Fruit fly (Drosophila melanogaster): ENCODE measurements around the gene Taf10.

Gene Taf10

DNA sequence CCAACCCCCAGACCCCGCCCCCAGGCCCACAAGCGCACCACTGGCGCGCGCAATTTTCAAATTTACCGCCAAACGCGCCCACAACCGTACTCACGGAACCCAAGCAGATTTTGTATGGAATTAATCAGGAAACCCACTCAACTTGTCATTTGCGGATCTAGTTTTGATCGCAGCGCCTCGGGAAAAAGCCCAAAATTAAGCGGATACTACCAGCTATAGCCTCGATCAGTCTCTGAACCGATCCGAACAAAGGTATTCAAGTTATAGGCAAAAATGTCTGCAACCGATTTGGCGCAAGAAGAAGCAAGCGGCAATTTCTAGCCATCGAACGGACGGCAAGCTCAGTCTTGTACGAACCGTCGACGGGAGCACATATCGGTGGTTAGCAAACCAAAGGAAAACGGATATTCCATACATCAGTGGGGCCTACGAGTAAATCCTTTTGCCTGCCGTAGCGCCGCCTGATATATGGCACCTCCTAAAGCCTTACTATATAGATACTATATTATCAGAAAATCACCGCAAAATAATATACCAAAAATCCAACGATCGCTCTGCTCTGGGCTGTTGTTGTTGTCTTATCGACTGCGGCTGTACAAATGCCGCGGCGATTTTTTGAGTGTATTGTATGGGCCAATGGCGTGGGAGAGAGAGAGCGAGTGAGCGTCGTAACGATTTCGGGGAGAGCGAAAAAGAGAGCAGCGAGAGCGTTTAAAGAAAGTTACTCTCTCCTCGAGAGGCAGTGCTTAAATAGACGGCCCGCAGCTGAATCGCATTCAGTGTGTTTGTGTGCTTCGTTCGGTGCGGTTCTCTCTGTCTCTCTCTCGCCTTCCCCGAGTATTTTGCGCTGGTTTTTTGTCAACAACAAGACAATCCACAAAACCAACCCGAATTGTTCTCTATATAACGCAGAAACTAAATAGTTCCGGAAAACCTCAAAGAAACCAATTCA lies 15.0 kb upstream of the Taf10 start, which contains the start of gene Pgk (continued):
- TF ChIP-seq CG31627 (GFP tag; optimal IDR thresholded peaks at IDR 0.05) (peak; percentile 32), topi (GFP tag; optimal IDR thresholded peaks at IDR 0.05) (peak; percentile 72), fd59A (GFP tag; optimal IDR thresholded peaks at IDR 0.05) (peak; percentile 7), spab (GFP tag; optimal IDR thresholded peaks at IDR 0.05) (peak; percentile 41), Sox15 (GFP tag; optimal IDR thresholded peaks at IDR 0.05) (no peak), Lpt (GFP tag; optimal IDR thresholded peaks at IDR 0.05) (peak; percentile 82), dac (GFP tag; optimal IDR thresholded peaks at IDR 0.05) (peak; percentile 46), cyc (GFP tag; optimal IDR thresholded peaks at IDR 0.05) (peak; percentile 40), CG9139 (GFP tag; optimal IDR thresholded peaks at IDR 0.05) (peak; percentile 78), esn (GFP tag; optimal IDR thresholded peaks at IDR 0.05) (peak; percentile 74), Hr39 (GFP tag; optimal IDR thresholded peaks at IDR 0.05) (peak; percentile 49), CG10669 (GFP tag; optimal IDR thresholded peaks at IDR 0.05) (peak; percentile 41), Eip93F (GFP tag; optimal IDR thresholded peaks at IDR 0.05) (peak; percentile 67), CG3919 (GFP tag; optimal IDR thresholded peaks at IDR 0.05) (peak; percentile 32), CG11762 (GFP tag; optimal IDR thresholded peaks at IDR 0.05; ENCODE audit: insufficient read depth) (peak; percentile 47), CG8119 (GFP tag; IDR thresholded peaks at IDR 0.05) (no peak), CG6854 (GFP tag; optimal IDR thresholded peaks at IDR 0.05) (peak; percentile 93), achi (GFP tag; optimal IDR thresholded peaks at IDR 0.05) (peak; percentile 48), Blimp-1 (GFP tag; optimal IDR thresholded peaks at IDR 0.05) (no peak), CG6792 (GFP tag; optimal IDR thresholded peaks at IDR 0.05) (peak; percentile 44), CG4318 (GFP tag; optimal IDR thresholded peaks at IDR 0.05) (peak; percentile 12), Eip75B (GFP tag; optimal IDR thresholded peaks at IDR 0.05) (peak; percentile 76), net (GFP tag; optimal IDR thresholded peaks at IDR 0.05) (peak; percentile 49), CG6163 (GFP tag; IDR thresholded peaks at IDR 0.05) (no peak), Hr38 (GFP tag; optimal IDR thresholded peaks at IDR 0.05) (no peak), dsx (GFP tag; optimal IDR thresholded peaks at IDR 0.05; ENCODE audit: poor library complexity, severe bottlenecking) (peak; percentile 34), Gug (GFP tag; IDR thresholded peaks at IDR 0.05) (no peak), eg (GFP tag; IDR thresholded peaks at IDR 0.05) (no peak), CG6276 (GFP tag; optimal IDR thresholded peaks at IDR 0.05) (peak; percentile 75), CG3032 (tag; optimal IDR thresholded peaks at IDR 0.05) (peak; percentile 52), CG8319 (GFP tag; optimal IDR thresholded peaks at IDR 0.05) (peak; percentile 18), CG15336 (GFP tag; IDR thresholded peaks at IDR 0.05) (no peak), Ets96B (tag; optimal IDR thresholded peaks at IDR 0.05) (peak; percentile 24), ss (GFP tag; optimal IDR thresholded peaks at IDR 0.05) (peak; percentile 67 to 70), CG7368 (GFP tag; optimal IDR thresholded peaks at IDR 0.05) (peak; percentile 21), CG16779 (tag; optimal IDR thresholded peaks at IDR 0.05) (peak; percentile 69), salr (GFP tag; optimal IDR thresholded peaks at IDR 0.05) (peak in 1 of 2 experiments; percentile 34), CG1621 (tag; optimal IDR thresholded peaks at IDR 0.05) (peak; percentile 61)

DNA sequence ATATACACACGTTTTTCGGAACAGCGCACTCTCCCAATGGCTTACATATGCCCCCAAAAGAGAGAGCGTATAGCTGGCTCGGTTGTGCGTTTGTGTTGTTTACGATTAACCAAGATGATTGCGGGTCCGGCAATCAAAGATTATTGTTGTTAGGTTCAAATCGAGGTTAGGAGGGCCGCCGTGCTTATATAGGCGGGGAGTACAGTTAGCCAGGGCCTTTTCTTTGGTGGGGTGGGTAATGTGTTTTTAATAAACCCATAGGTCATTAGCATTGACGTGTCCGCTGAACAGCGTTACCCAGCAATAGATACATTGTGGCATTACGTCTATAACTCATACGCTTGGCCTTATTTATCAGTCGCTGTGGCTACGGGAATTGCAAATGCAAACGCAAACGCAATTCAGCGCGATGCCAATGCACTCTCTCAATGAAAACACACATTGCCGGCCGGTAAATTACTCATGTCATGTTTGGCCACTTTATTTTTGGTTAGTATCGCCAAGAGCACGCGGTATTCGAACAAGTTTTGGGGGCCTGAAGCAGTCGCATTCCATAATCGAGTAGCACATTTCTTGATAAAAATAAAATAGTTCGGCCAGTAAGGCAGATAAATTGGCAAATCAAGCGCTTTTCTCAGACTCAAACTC lies 13.8 kb upstream of the Taf10 start:
- TF ChIP-seq svp (GFP tag) = peak; percentile 62
- no peak for TF ChIP-seq Hr38 (GFP tag; optimal IDR thresholded peaks at IDR 0.05)
- peak; percentile 40 for TF ChIP-seq vri (GFP tag; optimal IDR thresholded peaks at IDR 0.05)
